Worm (Caenorhabditis elegans): ENCODE measurements around the gene cyb-2.1.

ce11 chrIV:11019962-11020550 is 34.3 kb downstream of the cyb-2.1 start, which contains the start of gene F13H10.8:
- TF ChIP-seq ceh-58 (GFP tag; IDR thresholded peaks at IDR 0.05) (no peak), C17E4.6 (GFP tag; IDR thresholded peaks at IDR 0.05) (no peak), F23B12.7 (tag; optimal IDR thresholded peaks at IDR 0.05; ENCODE audit: insufficient read depth) (peak; percentile 39), snpc-4 (GFP tag; optimal IDR thresholded peaks at IDR 0.05) (no peak), snpc-4 (tag; optimal IDR thresholded peaks at IDR 0.05) (no peak), unc-62 (GFP tag; optimal IDR thresholded peaks at IDR 0.05) (no peak), repo-1 (tag; optimal IDR thresholded peaks at IDR 0.05) (no peak), egl-18 (GFP tag; IDR thresholded peaks at IDR 0.05) (no peak), let-607 (tag; optimal IDR thresholded peaks at IDR 0.05) (peak; percentile 13 to 15)
